Worm (Caenorhabditis elegans): ENCODE measurements around the gene ZC84.7.

ZC84.7 gene

DNA sequence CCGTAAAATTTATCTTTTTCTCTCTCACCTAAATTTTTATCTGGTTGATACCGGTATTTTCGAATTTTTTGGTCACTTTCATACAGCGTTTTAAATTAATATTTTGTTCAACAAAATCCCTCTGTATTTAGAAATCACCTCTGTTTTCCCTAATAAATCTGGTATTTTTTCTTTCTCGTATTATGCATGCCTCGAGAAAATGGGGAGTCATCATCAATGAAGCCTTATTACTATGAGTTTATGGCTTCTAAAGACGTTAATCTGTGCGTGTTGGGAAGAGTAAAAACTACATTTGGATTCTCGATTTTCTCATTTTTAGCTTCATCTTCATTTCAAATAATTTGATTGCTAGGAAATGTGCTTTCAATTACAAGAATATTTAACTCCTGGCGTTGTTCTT, at the start of gene ZC84.7:
Gene ZC84.7 (plus strand): TSS at position 301 of the 400 bp plus-strand sequence.
- TF ChIP-seq D2030.7 (GFP tag; IDR thresholded peaks at IDR 0.05) = no peak
- TF ChIP-seq B0336.3 (GFP tag; IDR thresholded peaks at IDR 0.05) = no peak
- no peak for TF ChIP-seq ceh-79 (tag; optimal IDR thresholded peaks at IDR 0.05)
- no peak for TF ChIP-seq K11D2.4 (GFP tag; IDR thresholded peaks at IDR 0.05)
- no peak for TF ChIP-seq F52B5.7 (tag; optimal IDR thresholded peaks at IDR 0.05)
- TF ChIP-seq T26A5.8 (tag; optimal IDR thresholded peaks at IDR 0.05) = no peak
- no peak for TF ChIP-seq F37B4.10 (GFP tag; IDR thresholded peaks at IDR 0.05)
- TF ChIP-seq lin-26 (GFP tag; IDR thresholded peaks at IDR 0.05) = no peak

DNA sequence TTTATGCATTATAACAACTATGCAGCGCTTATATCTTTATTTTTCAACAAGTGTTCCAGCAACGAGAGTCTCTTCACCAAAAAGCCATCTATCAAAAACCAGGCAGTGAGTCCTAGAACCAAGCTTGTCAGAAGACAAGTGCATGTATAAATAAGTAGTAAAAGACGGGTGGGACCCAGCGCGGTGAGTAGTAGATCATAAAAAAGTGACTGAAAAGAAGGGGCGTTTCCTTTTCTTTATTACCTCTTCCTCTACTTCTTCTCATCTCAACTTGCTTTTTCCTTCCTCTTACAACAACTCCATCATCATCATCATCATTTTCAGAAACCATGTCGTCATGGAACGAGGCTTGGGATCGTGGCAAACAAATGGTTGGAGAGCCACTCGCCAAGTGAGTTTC, 49.2 kb upstream of the ZC84.7 start, which contains the start of gene eat-4:
Gene eat-4 (plus strand): TSS at position 301 of the 400 bp plus-strand sequence.
- no peak for TF ChIP-seq chd-7 (tag; optimal IDR thresholded peaks at IDR 0.05)
- TF ChIP-seq him-1 (tag; optimal IDR thresholded peaks at IDR 0.05) = no peak
- no peak for TF ChIP-seq ztf-25 (GFP tag; IDR thresholded peaks at IDR 0.05)
- TF ChIP-seq tlf-1 (GFP tag; optimal IDR thresholded peaks at IDR 0.05) = no peak
- TF ChIP-seq F55B11.4 (tag; optimal IDR thresholded peaks at IDR 0.05; ENCODE audit: borderline replicate concordance, insufficient read depth) = no peak
- no peak for TF ChIP-seq rec-8 (tag; optimal IDR thresholded peaks at IDR 0.05)
- TF ChIP-seq athp-1 (tag; optimal IDR thresholded peaks at IDR 0.05) = no peak
- no peak for TF ChIP-seq nhr-80 (tag; optimal IDR thresholded peaks at IDR 0.05)

DNA sequence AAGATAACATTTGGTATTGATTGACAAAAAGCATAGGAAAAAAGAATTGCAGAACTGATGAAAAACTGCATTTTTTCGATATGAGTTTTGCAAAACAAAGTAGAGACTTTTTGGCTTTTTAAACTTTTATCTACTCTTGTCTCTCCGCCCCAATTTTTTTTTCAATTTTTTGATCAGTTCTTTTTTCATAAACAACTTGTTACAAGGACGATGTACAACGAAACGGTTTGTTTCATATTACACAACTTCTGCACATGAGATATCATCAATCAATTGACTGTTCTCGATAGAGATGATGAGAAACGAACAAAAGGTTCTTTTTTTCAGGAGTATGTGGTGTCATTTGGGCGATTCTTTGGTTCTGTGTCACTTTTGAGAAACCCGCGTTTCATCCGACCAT, 47.2 kb upstream of the ZC84.7 start, which contains the start of gene ZK512.7:
Gene ZK512.7 (minus strand): TSS at position 101 of the 400 bp plus-strand sequence.
- TF ChIP-seq attf-5 (GFP tag; optimal IDR thresholded peaks at IDR 0.05) (no peak), F57C9.4 (tag; optimal IDR thresholded peaks at IDR 0.05) (no peak), ama-1 (optimal IDR thresholded peaks at IDR 0.05) (no peak), ama-1 (GFP tag; optimal IDR thresholded peaks at IDR 0.05) (no peak), nfya-2 (GFP tag; IDR thresholded peaks at IDR 0.05) (no peak), cebp-2 (GFP tag; IDR thresholded peaks at IDR 0.05) (no peak), Y53G8AR.9 (GFP tag; conservative IDR thresholded peaks at IDR 0.05) (no peak)

DNA sequence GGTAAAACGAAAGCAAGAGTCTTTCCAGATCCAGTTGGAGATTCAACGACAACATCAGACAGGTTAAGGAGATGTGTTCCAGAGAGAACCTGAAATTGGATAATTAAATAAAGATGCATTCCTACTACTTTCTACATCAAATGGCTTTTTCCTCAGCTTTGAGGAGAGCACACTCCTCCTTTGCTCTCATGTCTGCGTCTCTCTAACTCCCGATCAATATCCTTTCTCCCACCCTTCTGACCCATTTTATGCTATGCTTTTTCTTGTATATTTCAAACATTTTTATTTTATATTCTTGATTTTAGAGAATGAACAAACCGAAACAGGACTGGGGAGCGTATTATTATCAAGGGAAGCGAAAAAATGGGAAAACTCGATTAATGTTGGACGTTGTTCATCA, 41.9 kb upstream of the ZC84.7 start, which contains the start of gene ZK512.11:
Gene ZK512.11 (plus strand): TSS at position 301 of the 400 bp plus-strand sequence.
- TF ChIP-seq Y95B8A.8 (GFP tag; IDR thresholded peaks at IDR 0.05) = no peak
- no peak for TF ChIP-seq xnd-1 (tag; optimal IDR thresholded peaks at IDR 0.05)
- TF ChIP-seq K11D2.4 (GFP tag; IDR thresholded peaks at IDR 0.05) = no peak
- TF ChIP-seq F10E7.11 (tag; optimal IDR thresholded peaks at IDR 0.05) = no peak
- TF ChIP-seq sdz-38 (tag; optimal IDR thresholded peaks at IDR 0.05) = no peak
- TF ChIP-seq ceh-91 (GFP tag; IDR thresholded peaks at IDR 0.05) = no peak
- no peak for TF ChIP-seq ztf-3 (GFP tag; optimal IDR thresholded peaks at IDR 0.05)
- TF ChIP-seq ama-1 (optimal IDR thresholded peaks at IDR 0.05) = no peak
- no peak for TF ChIP-seq ama-1 (GFP tag; optimal IDR thresholded peaks at IDR 0.05)
- TF ChIP-seq nhr-120 (GFP tag; IDR thresholded peaks at IDR 0.05) = no peak
- no peak for TF ChIP-seq madf-10 (tag; optimal IDR thresholded peaks at IDR 0.05)
- TF ChIP-seq tbx-9 (tag; optimal IDR thresholded peaks at IDR 0.05; ENCODE audit: borderline replicate concordance) = no peak
- no peak for TF ChIP-seq pbrm-1 (GFP tag; IDR thresholded peaks at IDR 0.05)
- TF ChIP-seq nhr-90 (tag; optimal IDR thresholded peaks at IDR 0.05) = no peak
